Fruit fly (Drosophila melanogaster) Kc167 (cell line): ENCODE results near the gene Mst84B.

ENCODE experiments used
- Myc ChIP-seq: fragments of >200 bp; optimal IDR thresholded peaks from 2 replicates; lab custom pipeline; 2017; ENCODE audit warnings: missing external identifiers
- Sin3A ChIP-seq: fragments of >200 bp; optimal IDR thresholded peaks from 2 replicates; lab custom pipeline; 2018; ENCODE audit warnings: missing external identifiers
- h ChIP-seq: fragments of >200 bp; optimal IDR thresholded peaks from 3 replicates; lab custom pipeline; 2018; ENCODE audit warnings: missing external identifiers
- insv ChIP-seq: fragments of >200 bp; optimal IDR thresholded peaks from 3 replicates; lab custom pipeline; 2018; ENCODE audit warnings: missing external identifiers
- psq ChIP-seq: fragments of >200 bp; optimal IDR thresholded peaks from 2 replicates; lab custom pipeline; 2017; ENCODE audit warnings: missing external identifiers
- ttk ChIP-seq: sonication (Bioruptor generic); optimal IDR thresholded peaks from 2 replicates; lab custom pipeline; 2017; ENCODE audit warnings: missing external identifiers

Mst84B gene

dm6 chr3R:7058017-7058416, 4.0 kb upstream of the Mst84B start:
- no peak for TF ChIP-seq insv
- no peak for TF ChIP-seq psq
- no peak for TF ChIP-seq Myc
- TF ChIP-seq Sin3A (lab: Kevin White, UChicago) = no peak
- TF ChIP-seq ttk (lab: Kevin White, UChicago) = no peak
- TF ChIP-seq h = no peak

dm6 chr3R:7059015-7059414, 3.0 kb upstream of the Mst84B start, which contains the start of gene dj:
Gene dj, plus strand, starts transcription at chr3R:7059315.
- TF ChIP-seq ttk (lab: Kevin White, UChicago) = no peak
- TF ChIP-seq h = no peak
- TF ChIP-seq psq = no peak
- no peak for TF ChIP-seq Myc
- TF ChIP-seq insv = no peak
- TF ChIP-seq Sin3A (lab: Kevin White, UChicago) = no peak

dm6 chr3R:7060467-7060866, 1.5 kb upstream of the Mst84B start, which contains the start of gene djl:
Gene djl, plus strand, starts transcription at chr3R:7060767.
- TF ChIP-seq h (no peak), Myc (no peak), psq (no peak), insv (no peak), Sin3A (lab: Kevin White, UChicago) (no peak), ttk (lab: Kevin White, UChicago) (no peak)

DNA sequence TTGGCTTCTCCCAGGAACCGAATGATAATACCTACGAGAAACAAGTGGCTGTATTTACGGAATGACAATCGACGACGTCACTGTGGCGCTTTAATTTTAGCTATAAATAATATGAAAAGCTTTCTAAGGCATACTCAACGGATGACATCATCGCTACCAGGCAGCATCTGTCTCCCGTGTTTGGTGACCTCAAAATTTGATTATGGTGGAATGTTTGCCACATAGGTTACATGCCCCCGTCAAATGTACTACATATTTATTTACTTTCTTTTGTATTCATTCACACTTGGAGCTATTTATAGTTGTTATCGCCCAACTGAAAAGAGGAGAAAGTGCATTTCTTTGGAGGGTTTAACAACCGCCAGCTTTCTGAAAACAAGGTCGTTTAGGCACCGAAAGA, 4.3 kb downstream of the Mst84B start:
- no peak for TF ChIP-seq ttk (lab: Kevin White, UChicago)
- no peak for TF ChIP-seq Sin3A (lab: Kevin White, UChicago)
- no peak for TF ChIP-seq insv
- no peak for TF ChIP-seq Myc
- no peak for TF ChIP-seq psq
- TF ChIP-seq h = no peak

DNA sequence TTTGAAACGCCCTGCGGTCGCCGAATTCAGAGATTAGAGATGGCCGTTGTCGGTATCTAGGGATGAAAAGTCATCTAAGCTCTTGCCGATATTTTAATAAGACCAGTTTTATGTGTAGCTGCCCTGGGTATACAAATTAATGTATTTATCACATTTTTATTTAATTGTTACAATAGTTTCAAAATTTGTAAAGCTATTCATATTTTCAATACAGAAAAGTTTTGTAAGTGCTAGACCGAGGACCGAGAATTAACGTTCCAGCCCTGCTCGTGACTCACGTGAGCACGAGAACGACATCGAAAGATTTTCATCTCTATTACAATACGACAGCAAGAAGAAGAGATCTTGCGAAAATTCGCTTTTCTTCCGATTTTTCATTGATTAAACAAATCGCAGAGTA, 5.1 kb downstream of the Mst84B start, which contains the start of the genes CG1105 and CG1965:
TSS of gene CG1105 (minus strand) at position 45 of the 400 bp plus-strand sequence.
TSS of gene CG1965 (plus strand) at position 310 of the 400 bp plus-strand sequence.
- TF ChIP-seq Sin3A (lab: Kevin White, UChicago) = no peak
- no peak for TF ChIP-seq Myc
- TF ChIP-seq h = no peak
- no peak for TF ChIP-seq psq
- no peak for TF ChIP-seq ttk (lab: Kevin White, UChicago)
- no peak for TF ChIP-seq insv

dm6 chr3R:7074297-7075114, 12.5 kb downstream of the Mst84B start, which contains the start of the genes Ufl1 and CG1943:
Gene Ufl1, minus strand, starts transcription at chr3R:7074452.
Gene CG1943, plus strand, starts transcription at chr3R:7074859.
- TF ChIP-seq psq (no peak), h (no peak), Sin3A (lab: Kevin White, UChicago) (no peak), ttk (lab: Kevin White, UChicago) (no peak), insv (no peak), Myc (no peak)

- TF ChIP-seq h (no peak), Sin3A (lab: Kevin White, UChicago) (no peak), Myc (no peak), insv (no peak), psq (no peak), ttk (lab: Kevin White, UChicago) (no peak)
These were observed 13.1 kb downstream of the Mst84B start for dm6 chr3R:7075115-7075425.

dm6 chr3R:7075712-7076183, 13.8 kb downstream of the Mst84B start:
- TF ChIP-seq insv = no peak
- TF ChIP-seq ttk (lab: Kevin White, UChicago) = peak; percentile 55

dm6 chr3R:7076293-7076981, 14.5 kb downstream of the Mst84B start:
- TF ChIP-seq ttk (lab: Kevin White, UChicago) (no peak), h (no peak), insv (no peak)

DNA sequence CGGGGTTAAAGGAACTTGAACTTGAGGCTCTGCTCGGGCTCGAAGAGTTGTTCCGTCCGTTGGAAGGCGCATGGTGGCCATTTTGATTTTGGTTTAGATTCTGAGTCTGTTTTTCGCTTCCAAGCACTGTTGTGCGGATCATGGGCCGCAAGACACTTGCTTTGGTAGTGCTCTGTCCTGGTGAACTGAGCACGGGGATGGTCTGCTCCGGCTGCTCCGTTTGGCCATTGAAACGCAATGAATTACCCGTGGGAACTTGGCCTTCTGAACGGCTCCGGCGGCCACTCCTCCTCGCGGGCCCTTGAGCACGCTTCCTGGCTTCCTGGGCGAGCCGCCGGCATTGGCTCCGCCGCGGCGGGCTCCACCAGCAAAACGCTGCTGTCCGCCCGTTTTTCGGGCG, 17.7 kb downstream of the Mst84B start:
- TF ChIP-seq ttk (lab: Kevin White, UChicago) = no peak
- no peak for TF ChIP-seq Sin3A (lab: Kevin White, UChicago)
- no peak for TF ChIP-seq insv
- no peak for TF ChIP-seq h
- no peak for TF ChIP-seq Myc
- no peak for TF ChIP-seq psq

dm6 chr3R:7080157-7080916, 18.4 kb downstream of the Mst84B start, which contains the start of gene Ref1:
Gene Ref1, minus strand, starts transcription at chr3R:7080387.
- no peak for TF ChIP-seq psq
- TF ChIP-seq h = no peak
- TF ChIP-seq ttk (lab: Kevin White, UChicago) = no peak
- no peak for TF ChIP-seq Myc
- TF ChIP-seq insv = no peak
- no peak for TF ChIP-seq Sin3A (lab: Kevin White, UChicago)

DNA sequence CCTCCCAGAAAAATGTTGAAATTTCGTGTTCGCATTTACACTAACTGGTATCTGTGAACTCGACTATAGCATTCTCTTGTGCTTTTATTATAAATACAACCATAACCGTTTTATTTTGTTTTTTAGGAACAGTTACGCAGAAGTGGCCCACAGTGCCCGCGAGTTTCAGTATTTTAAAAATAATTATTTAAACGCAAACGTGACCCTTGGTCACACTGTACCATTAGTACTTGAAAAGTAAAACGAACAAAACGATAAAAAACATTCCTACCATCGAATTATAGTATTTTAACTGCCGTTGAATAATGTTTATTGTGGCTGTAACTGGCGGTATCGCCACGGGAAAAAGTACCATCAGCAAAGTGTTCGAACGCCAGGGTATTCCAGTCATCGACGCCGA, 20.0 kb downstream of the Mst84B start, which contains the start of gene Dpck:
TSS of gene Dpck (plus strand) at position 211 of the 400 bp plus-strand sequence.
- TF ChIP-seq ttk (lab: Kevin White, UChicago) = no peak
- no peak for TF ChIP-seq h

dm6 chr3R:7083750-7084149, 21.8 kb downstream of the Mst84B start:
- TF ChIP-seq h = no peak
- TF ChIP-seq ttk (lab: Kevin White, UChicago) = no peak
- no peak for TF ChIP-seq insv
- no peak for TF ChIP-seq Myc
- no peak for TF ChIP-seq psq
- TF ChIP-seq Sin3A (lab: Kevin White, UChicago) = no peak
